Worm (Caenorhabditis elegans) whole organism, early embryonic: ENCODE results near the gene sre-39.

Experiments used
- ama-1 ChIP-seq: fragments of 150-350 bp; optimal IDR thresholded peaks from 2 replicates; lab custom pipeline; 2014
- ets-7 ChIP-seq: sonication (generic microtip); optimal IDR thresholded peaks from 2 replicates; lab custom pipeline; 2016; ENCODE audit warnings: missing genotype, missing genetic modification characterization, missing compliant biosample characterization
- hnd-1 ChIP-seq: sonication (generic microtip); optimal IDR thresholded peaks from 2 replicates; lab custom pipeline; 2016; ENCODE audit warnings: missing genetic modification characterization, missing compliant biosample characterization
- sea-1 ChIP-seq: fragments of 200-800 bp; sonication (Bioruptor generic); conservative IDR thresholded peaks from 2 replicates; pipeline ENCODE4 v1.3.6; 2022; ENCODE audit warnings: missing genetic modification characterization, missing compliant biosample characterization
- tbx-37 ChIP-seq: fragments of 200-800 bp; sonication (Bioruptor generic); conservative IDR thresholded peaks from 2 replicates; pipeline ENCODE4 v1.3.6; 2022; ENCODE audit warnings: missing genetic modification reagents, missing genetic modification characterization, missing compliant biosample characterization
- tra-4 ChIP-seq: sonication (generic microtip); optimal IDR thresholded peaks from 2 replicates; lab custom pipeline; 2017; ENCODE audit warnings: missing genetic modification characterization, missing compliant biosample characterization

- no peak for TF ChIP-seq ets-7 (tag; lab: Kevin White, UChicago)
- TF ChIP-seq ama-1, result no peak
- TF ChIP-seq tra-4 (tag; lab: Kevin White, UChicago), result no peak
- TF ChIP-seq sea-1, result no peak
- no peak for TF ChIP-seq hnd-1 (tag; lab: Kevin White, UChicago)
- no peak for TF ChIP-seq tbx-37 (GFP tag; lab: Robert Waterston, UW)
Measured at ce11 chrII:4728687-4729086, 41.6 kb downstream of the sre-39 start.
